Worm (Caenorhabditis elegans): Measurements from ENCODE around the gene mxl-2.

ce11 chrIII:149132-149531 is 38.8 kb downstream of the mxl-2 start:
- TF ChIP-seq him-1 (tag; optimal IDR thresholded peaks at IDR 0.05): no peak
- no peak for TF ChIP-seq dao-5 (tag; optimal IDR thresholded peaks at IDR 0.05)
- no peak for TF ChIP-seq W03F9.2 (tag; optimal IDR thresholded peaks at IDR 0.05)
